Worm (Caenorhabditis elegans): ENCODE results near the gene F33D4.4.

DNA sequence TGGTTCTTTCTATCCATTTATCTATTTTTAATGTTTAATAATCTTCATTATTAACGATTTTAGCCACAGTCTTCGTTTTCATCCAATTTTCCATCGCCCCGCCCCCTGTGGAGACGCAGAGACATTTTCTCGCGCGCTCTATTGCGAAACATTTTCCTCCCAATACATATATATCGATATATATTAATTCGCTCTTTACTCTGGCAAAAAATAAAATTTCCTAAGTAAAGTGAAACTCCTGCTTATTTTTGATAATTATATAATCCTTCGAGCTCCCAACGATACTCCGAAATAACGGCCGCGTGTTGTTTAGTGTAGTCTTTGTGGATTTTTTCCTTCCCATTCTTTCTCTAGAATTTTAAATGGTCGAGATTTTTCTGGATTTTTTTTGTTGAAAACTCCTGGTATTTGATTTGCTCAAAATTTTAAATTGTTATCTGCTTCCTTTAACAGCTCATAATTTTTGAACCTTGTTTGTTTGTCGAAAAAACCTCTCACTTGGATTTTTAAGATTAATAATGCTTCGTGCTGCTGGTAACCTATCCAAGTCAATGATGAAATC lies 21.8 kb upstream of the F33D4.4 start, which contains the start of gene sucg-1:
- TF ChIP-seq W03F9.2 (tag; optimal IDR thresholded peaks at IDR 0.05) (no peak), him-1 (tag; optimal IDR thresholded peaks at IDR 0.05) (no peak)
